Fruit fly (Drosophila melanogaster) whole organism, embryonic: ENCODE data around the gene CG11842.

Experiments used
- C15 ChIP-seq: fragments of 200-800 bp; sonication (Bioruptor generic); IDR thresholded peaks from 3 replicates; pipeline ENCODE4 v1.3.6; 2022; ENCODE audit warnings: missing biosample characterization, missing genetic modification characterization
- CG10267 ChIP-seq: fragments of 200-800 bp; sonication (Bioruptor generic); optimal IDR thresholded peaks from 2 replicates; lab custom pipeline; 2018; ENCODE audit warnings: missing biosample characterization, mild to moderate bottlenecking, missing genetic modification characterization, moderate library complexity
- CG10979 ChIP-seq: fragments of 200-800 bp; sonication (Bioruptor generic); optimal IDR thresholded peaks from 2 replicates; lab custom pipeline; 2018; ENCODE audit warnings: missing biosample characterization, mild to moderate bottlenecking, missing genetic modification characterization, moderate library complexity
- CG11085 ChIP-seq: fragments of 200-800 bp; sonication (Bioruptor generic); IDR thresholded peaks from 2 replicates; pipeline ENCODE4 v1.3.6; 2022; ENCODE audit warnings: missing biosample characterization, missing genetic modification characterization
- CG1602 ChIP-seq: fragments of 200-800 bp; sonication (Bioruptor generic); optimal IDR thresholded peaks from 3 replicates; lab custom pipeline; 2016; ENCODE audit warnings: missing biosample characterization, missing genetic modification characterization
- CG17385 ChIP-seq: fragments of 200-800 bp; sonication (Bioruptor generic); optimal IDR thresholded peaks from 3 replicates; lab custom pipeline; 2018; ENCODE audit warnings: missing biosample characterization, mild to moderate bottlenecking, missing genetic modification characterization
- CG2202 ChIP-seq: fragments of 200-800 bp; sonication (Bioruptor generic); optimal IDR thresholded peaks from 2 replicates; lab custom pipeline; 2018; ENCODE audit warnings: missing biosample characterization, mild to moderate bottlenecking, missing genetic modification characterization
- CG4328 ChIP-seq: fragments of 200-800 bp; sonication (Bioruptor generic); optimal IDR thresholded peaks from 3 replicates; lab custom pipeline; 2017; ENCODE audit warnings: missing biosample characterization, missing genetic modification reagents, missing genetic modification characterization
- CG4617 ChIP-seq: fragments of 200-800 bp; sonication (Bioruptor generic); optimal IDR thresholded peaks from 3 replicates; lab custom pipeline; 2016; ENCODE audit warnings: missing biosample characterization, missing genetic modification characterization, borderline replicate concordance
- CG9437 ChIP-seq: fragments of 200-800 bp; sonication (Bioruptor generic); optimal IDR thresholded peaks from 2 replicates; lab custom pipeline; 2018; ENCODE audit warnings: missing biosample characterization, mild to moderate bottlenecking, missing genetic modification characterization
- CG9797 ChIP-seq: fragments of 200-800 bp; sonication (Bioruptor generic); optimal IDR thresholded peaks from 3 replicates; lab custom pipeline; 2018; ENCODE audit warnings: missing biosample characterization, mild to moderate bottlenecking, missing genetic modification characterization
- CG9932 ChIP-seq: fragments of 200-800 bp; sonication (Bioruptor generic); IDR thresholded peaks from 2 replicates; pipeline ENCODE4 v1.3.6; 2022; ENCODE audit warnings: missing biosample characterization, missing genetic modification characterization
- CrebB ChIP-seq: fragments of 200-800 bp; sonication (Bioruptor generic); optimal IDR thresholded peaks from 3 replicates; lab custom pipeline; 2018; ENCODE audit warnings: missing biosample characterization, mild to moderate bottlenecking, missing genetic modification characterization
- D19B ChIP-seq: fragments of 200-800 bp; sonication (Bioruptor generic); optimal IDR thresholded peaks from 2 replicates; lab custom pipeline; 2017; ENCODE audit warnings: missing biosample characterization, mild to moderate bottlenecking, missing genetic modification characterization
- Drgx ChIP-seq: fragments of 200-800 bp; sonication (Bioruptor generic); IDR thresholded peaks from 2 replicates; pipeline ENCODE4 v1.3.6; 2022; ENCODE audit warnings: missing biosample characterization, missing genetic modification characterization
- Gsc ChIP-seq: fragments of 200-800 bp; sonication (Bioruptor generic); IDR thresholded peaks from 2 replicates; pipeline ENCODE4 v1.3.6; 2022; ENCODE audit warnings: missing biosample characterization, missing genetic modification characterization
- H15 ChIP-seq: fragments of 200-800 bp; sonication (Bioruptor generic); IDR thresholded peaks from 3 replicates; pipeline ENCODE4 v1.3.6; 2022; ENCODE audit warnings: missing biosample characterization, missing genetic modification characterization
- Hr3 ChIP-seq: fragments of 200-800 bp; sonication (Bioruptor generic); optimal IDR thresholded peaks from 3 replicates; lab custom pipeline; 2016; ENCODE audit warnings: missing biosample characterization, missing genetic modification characterization
- Myb ChIP-seq: fragments of 200-800 bp; sonication (Bioruptor generic); optimal IDR thresholded peaks from 2 replicates; lab custom pipeline; 2016; ENCODE audit warnings: missing biosample characterization, missing genetic modification characterization
- Neu2 ChIP-seq: fragments of 200-800 bp; sonication (Bioruptor generic); optimal IDR thresholded peaks from 3 replicates; lab custom pipeline; 2016; ENCODE audit warnings: missing biosample characterization, missing genetic modification characterization, borderline replicate concordance
- Nf-YA ChIP-seq: fragments of 200-800 bp; sonication (Bioruptor generic); IDR thresholded peaks from 2 replicates; pipeline ENCODE4 v1.3.6; 2022; ENCODE audit warnings: missing biosample characterization, missing genetic modification characterization
- Scr ChIP-seq: fragments of 200-800 bp; sonication (Bioruptor generic); IDR thresholded peaks from 2 replicates; pipeline ENCODE4 v1.3.6; 2022; ENCODE audit warnings: missing biosample characterization, missing genetic modification characterization; ENCODE audit not compliant: partially characterized antibody
- Six4 ChIP-seq: fragments of 200-800 bp; sonication (Bioruptor generic); optimal IDR thresholded peaks from 2 replicates; lab custom pipeline; 2016; ENCODE audit warnings: missing biosample characterization, missing genetic modification characterization
- Usf ChIP-seq: fragments of 200-800 bp; sonication (Bioruptor generic); optimal IDR thresholded peaks from 2 replicates; lab custom pipeline; 2017; ENCODE audit warnings: missing genotype, missing biosample characterization, missing genetic modification characterization
- Xrp1 ChIP-seq: fragments of 200-800 bp; sonication (Bioruptor generic); IDR thresholded peaks from 2 replicates; pipeline ENCODE4 v1.3.6; 2022; ENCODE audit warnings: missing biosample characterization, missing genetic modification characterization
- aop ChIP-seq: fragments of 200-800 bp; sonication (Bioruptor generic); IDR thresholded peaks from 2 replicates; pipeline ENCODE4 v1.3.6; 2022; ENCODE audit warnings: missing biosample characterization, missing genetic modification characterization
- bab2 ChIP-seq: fragments of 200-800 bp; sonication (Bioruptor generic); optimal IDR thresholded peaks from 2 replicates; lab custom pipeline; 2016; ENCODE audit warnings: missing biosample characterization, missing genetic modification characterization
- chif ChIP-seq, 2 experiments: fragments of 200-800 bp; sonication (Bioruptor generic); optimal IDR thresholded peaks; 3 replicates each; lab custom pipeline; 2016; ENCODE audit warnings: missing biosample characterization in 2 of 2, missing genetic modification characterization in 2 of 2
- ci ChIP-seq: fragments of 200-800 bp; sonication (Bioruptor generic); IDR thresholded peaks from 3 replicates; pipeline ENCODE4 v1.3.6; 2022; ENCODE audit warnings: missing biosample characterization, missing genetic modification characterization
- corto ChIP-seq: fragments of 200-800 bp; sonication (Bioruptor generic); optimal IDR thresholded peaks from 2 replicates; lab custom pipeline; 2016; ENCODE audit warnings: missing biosample characterization, mild to moderate bottlenecking, missing genetic modification characterization, moderate library complexity
- dimm ChIP-seq: fragments of 200-800 bp; sonication (Bioruptor generic); IDR thresholded peaks from 2 replicates; pipeline ENCODE4 v1.3.6; 2022; ENCODE audit warnings: missing biosample characterization, missing genetic modification characterization
- dpn ChIP-seq, 2 experiments: fragments of 200-800 bp; sonication (Bioruptor generic); optimal IDR thresholded peaks; 3 replicates each; lab custom pipeline; 2016; ENCODE audit warnings: missing biosample characterization in 2 of 2, missing genetic modification characterization in 2 of 2
- exex ChIP-seq: fragments of 200-800 bp; sonication (Bioruptor generic); optimal IDR thresholded peaks from 4 replicates; lab custom pipeline; 2018; ENCODE audit warnings: missing biosample characterization, mild to moderate bottlenecking, missing genetic modification characterization, moderate library complexity
- gce ChIP-seq: fragments of 200-800 bp; sonication (Bioruptor generic); IDR thresholded peaks from 3 replicates; pipeline ENCODE4 v1.3.6; 2022; ENCODE audit warnings: missing biosample characterization, missing genetic modification characterization
- grn ChIP-seq: fragments of 200-800 bp; sonication (Bioruptor generic); optimal IDR thresholded peaks from 3 replicates; lab custom pipeline; 2017; ENCODE audit warnings: missing biosample characterization, missing genetic modification characterization
- inv ChIP-seq: fragments of 200-800 bp; sonication (Bioruptor generic); IDR thresholded peaks from 2 replicates; pipeline ENCODE4 v1.3.6; 2022; ENCODE audit warnings: missing biosample characterization, missing genetic modification characterization; ENCODE audit not compliant: partially characterized antibody
- klu ChIP-seq: fragments of 200-800 bp; sonication (Bioruptor generic); IDR thresholded peaks from 2 replicates; pipeline ENCODE4 v1.3.6; 2022; ENCODE audit warnings: missing biosample characterization, missing genetic modification characterization
- lilli ChIP-seq: fragments of 200-800 bp; sonication (Bioruptor generic); optimal IDR thresholded peaks from 3 replicates; lab custom pipeline; 2016; ENCODE audit warnings: missing biosample characterization, missing genetic modification characterization
- lov ChIP-seq, 2 experiments: fragments of 200-800 bp in 1 of 2; fragments of >200 bp in 1 of 2; sonication (Bioruptor generic) in 1 of 2; IDR thresholded peaks in 1 of 2; optimal IDR thresholded peaks in 1 of 2; 2 replicates in 1 of 2; 3 replicates in 1 of 2; pipeline versions ENCODE4 v1.3.6 to Lab custom; 2017 to 2022; ENCODE audit warnings: missing biosample characterization in 1 of 2, missing genetic modification characterization in 1 of 2
- luna ChIP-seq: fragments of 200-800 bp; sonication (Bioruptor generic); optimal IDR thresholded peaks from 2 replicates; lab custom pipeline; 2016; ENCODE audit warnings: missing biosample characterization, missing genetic modification characterization
- mld ChIP-seq: fragments of 200-800 bp; sonication (Bioruptor generic); IDR thresholded peaks from 3 replicates; pipeline ENCODE4 v1.3.6; 2022; ENCODE audit warnings: missing biosample characterization, missing genetic modification characterization; ENCODE audit not compliant: partially characterized antibody
- pfk ChIP-seq: fragments of 200-800 bp; sonication (Bioruptor generic); optimal IDR thresholded peaks from 2 replicates; lab custom pipeline; 2018; ENCODE audit warnings: missing biosample characterization, mild to moderate bottlenecking, missing genetic modification characterization, moderate library complexity
- phol ChIP-seq: fragments of 200-800 bp; sonication (Bioruptor generic); optimal IDR thresholded peaks from 3 replicates; lab custom pipeline; 2018; ENCODE audit warnings: missing biosample characterization, mild to moderate bottlenecking, missing genetic modification characterization, moderate library complexity
- sim ChIP-seq: fragments of 200-800 bp; sonication (Bioruptor generic); IDR thresholded peaks from 2 replicates; pipeline ENCODE4 v1.3.6; 2022; ENCODE audit warnings: missing biosample characterization, missing genetic modification characterization
- slbo ChIP-seq: fragments of 200-800 bp; sonication (Bioruptor generic); IDR thresholded peaks from 2 replicates; pipeline ENCODE4 v1.3.6; 2022; ENCODE audit warnings: missing biosample characterization, missing genetic modification characterization
- toy ChIP-seq: fragments of 200-800 bp; sonication (Bioruptor generic); IDR thresholded peaks from 2 replicates; pipeline ENCODE4 v1.3.6; 2022; ENCODE audit warnings: missing biosample characterization, missing genetic modification characterization
- tup ChIP-seq: fragments of 200-800 bp; sonication (Bioruptor generic); optimal IDR thresholded peaks from 2 replicates; lab custom pipeline; 2016; ENCODE audit warnings: missing biosample characterization, mild to moderate bottlenecking, missing genetic modification characterization, moderate library complexity
- yki ChIP-seq: fragments of >200 bp; optimal IDR thresholded peaks from 3 replicates; lab custom pipeline; 2018
- zen ChIP-seq: fragments of 200-800 bp; sonication (Bioruptor generic); optimal IDR thresholded peaks from 3 replicates; lab custom pipeline; 2018; ENCODE audit warnings: missing biosample characterization, mild to moderate bottlenecking, missing genetic modification characterization, moderate library complexity
- zfh2 ChIP-seq: fragments of 200-800 bp; sonication (Bioruptor generic); optimal IDR thresholded peaks from 2 replicates; lab custom pipeline; 2016; ENCODE audit warnings: missing biosample characterization, missing genetic modification characterization

Gene CG11842

DNA sequence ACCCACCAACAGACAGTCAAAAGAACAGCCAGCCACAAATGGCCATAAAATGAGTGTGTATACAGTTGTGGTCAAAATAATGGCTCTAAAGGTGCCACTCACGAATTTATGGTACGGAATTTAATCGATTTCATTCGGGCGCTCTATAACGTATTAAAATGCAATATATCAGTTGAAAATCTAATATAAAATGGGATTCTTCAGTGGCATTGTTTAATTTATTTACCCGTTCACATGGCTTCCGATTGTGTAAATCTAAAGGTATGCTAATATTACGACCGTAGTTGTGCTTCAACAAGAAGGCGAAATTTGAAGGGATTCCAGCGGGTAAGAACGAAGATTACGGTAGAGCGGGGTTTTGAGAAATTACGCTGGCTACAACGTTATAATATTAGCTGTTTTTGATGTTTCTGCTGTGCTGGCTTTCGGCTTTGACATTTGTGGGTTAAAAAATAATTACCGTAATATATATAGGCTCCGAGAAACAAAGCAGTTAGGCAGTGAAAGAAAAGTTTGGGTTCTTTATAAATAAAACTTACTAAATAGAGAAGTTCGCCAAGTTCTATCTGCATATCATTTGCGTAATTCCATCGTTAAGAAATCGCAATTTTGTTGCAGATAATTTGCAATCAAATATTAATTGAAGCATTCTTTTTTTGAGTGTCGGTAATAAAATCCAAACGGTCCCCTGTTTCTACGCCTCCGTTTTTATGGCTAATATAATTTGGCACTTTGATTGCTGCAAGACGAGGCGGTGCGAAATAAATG, 23.3 kb downstream of the CG11842 start (continued):
- TF ChIP-seq CG17385 (GFP tag; lab: Kevin White, UChicago) = no peak
- TF ChIP-seq Scr (GFP tag; lab: Robert Waterston, UW) = no peak
- no peak for TF ChIP-seq CG11085 (GFP tag; lab: Robert Waterston, UW)
- TF ChIP-seq CG9932 (GFP tag; lab: Robert Waterston, UW) = no peak
- no peak for TF ChIP-seq Six4 (GFP tag; lab: Kevin White, UChicago)
- no peak for TF ChIP-seq phol (tag; lab: Kevin White, UChicago)
- no peak for TF ChIP-seq Hr3 (GFP tag; lab: Kevin White, UChicago)
- no peak for TF ChIP-seq Gsc
- TF ChIP-seq Myb (GFP tag; lab: Kevin White, UChicago) = no peak
- TF ChIP-seq zen (tag; lab: Kevin White, UChicago) = no peak
- TF ChIP-seq CG10267 (tag; lab: Kevin White, UChicago) = peak; percentile 14
- no peak for TF ChIP-seq CG10979 (tag; lab: Kevin White, UChicago)
- no peak for TF ChIP-seq H15 (GFP tag; lab: Robert Waterston, UW)
- no peak for TF ChIP-seq corto (GFP tag; lab: Kevin White, UChicago)
- TF ChIP-seq inv (GFP tag; lab: Robert Waterston, UW) = no peak
- TF ChIP-seq gce (GFP tag; lab: Robert Waterston, UW) = no peak
- TF ChIP-seq CG9797 (GFP tag; lab: Kevin White, UChicago) = no peak
- no peak for TF ChIP-seq zfh2 (GFP tag; lab: Kevin White, UChicago)
- TF ChIP-seq slbo (GFP tag; lab: Robert Waterston, UW) = peak; percentile 55
- no peak for TF ChIP-seq CG9437 (GFP tag; lab: Kevin White, UChicago)
- TF ChIP-seq Nf-YA (GFP tag; lab: Robert Waterston, UW) = no peak
- TF ChIP-seq aop (GFP tag; lab: Robert Waterston, UW) = no peak
- TF ChIP-seq lov (optimal IDR thresholded peaks at IDR 0.05; lab: Kevin White, UChicago) = no peak
- no peak for TF ChIP-seq lov (GFP tag; IDR thresholded peaks at IDR 0.05; lab: Robert Waterston, UW)
- TF ChIP-seq CrebB (tag; lab: Kevin White, UChicago) = no peak
- TF ChIP-seq Neu2 = no peak
- peak in 1 of 2 experiments; percentile 6 for TF ChIP-seq chif (GFP tag; optimal IDR thresholded peaks at IDR 0.05; lab: Kevin White, UChicago)
- no peak for TF ChIP-seq mld (GFP tag; lab: Robert Waterston, UW)
- no peak for TF ChIP-seq CG1602
- TF ChIP-seq yki (lab: Kevin White, UChicago) = no peak
- TF ChIP-seq exex (tag; lab: Kevin White, UChicago) = no peak
- TF ChIP-seq klu (GFP tag; lab: Robert Waterston, UW) = no peak
- no peak for TF ChIP-seq ci (GFP tag; lab: Robert Waterston, UW)
- TF ChIP-seq D19B (GFP tag; lab: Kevin White, UChicago) = no peak
- TF ChIP-seq grn (GFP tag; lab: Kevin White, UChicago) = no peak
- no peak for TF ChIP-seq Usf (GFP tag; lab: Kevin White, UChicago)
- TF ChIP-seq dpn (GFP tag; optimal IDR thresholded peaks at IDR 0.05; lab: Kevin White, UChicago) = peak in 1 of 2 experiments; percentile 1
- TF ChIP-seq bab2 (GFP tag; lab: Kevin White, UChicago) = no peak
- TF ChIP-seq luna (GFP tag; lab: Kevin White, UChicago) = no peak
- no peak for TF ChIP-seq CG4617 (GFP tag; lab: Kevin White, UChicago)
- TF ChIP-seq CG2202 (tag; lab: Kevin White, UChicago) = no peak
- no peak for TF ChIP-seq dimm (GFP tag; lab: Robert Waterston, UW)
- peak; percentile 21; the same call in 1 of the 2 replicates for TF ChIP-seq Xrp1 (GFP tag; lab: Robert Waterston, UW)
- TF ChIP-seq toy (GFP tag; lab: Robert Waterston, UW) = no peak
- TF ChIP-seq tup = no peak
- TF ChIP-seq lilli (GFP tag; lab: Kevin White, UChicago) = peak; percentile 9
- no peak for TF ChIP-seq CG4328
- TF ChIP-seq C15 (GFP tag; lab: Robert Waterston, UW) = no peak
- no peak for TF ChIP-seq pfk
- TF ChIP-seq Drgx = peak; percentile 3; the same call in 1 of the 2 replicates
- no peak for TF ChIP-seq sim (GFP tag; lab: Robert Waterston, UW)
